Worm (Caenorhabditis elegans) whole organism, early embryonic: Measurements from ENCODE around the gene K07F5.15.
"Not testable (repeated sequence)": the region's sequence is repeated elsewhere in the genome, so short reads cannot be mapped to it uniquely, and the experiment has no call there.

ENCODE experiments used
- F13C5.2 ChIP-seq: sonication (generic microtip); optimal IDR thresholded peaks from 2 replicates; lab custom pipeline; 2017; ENCODE audit warnings: mild to moderate bottlenecking, missing genetic modification characterization, inconsistent platforms, missing compliant biosample characterization
- ama-1 ChIP-seq: fragments of 150-350 bp; optimal IDR thresholded peaks from 2 replicates; lab custom pipeline; 2014
- hmbx-1 ChIP-seq: sonication (generic microtip); optimal IDR thresholded peaks from 2 replicates; lab custom pipeline; 2016; ENCODE audit warnings: mild to moderate bottlenecking, missing genetic modification characterization, missing compliant biosample characterization
- scrt-1 ChIP-seq: fragments of 200-800 bp; sonication (Bioruptor generic); IDR thresholded peaks from 2 replicates; pipeline ENCODE4 v1.3.6; 2022; ENCODE audit warnings: missing genetic modification characterization, missing compliant biosample characterization

ce11 chrIV:9893649-9894048, 28.8 kb downstream of the K07F5.15 start, which contains the start of gene sss-1:
- TF ChIP-seq ama-1 (lab: Kevin White, UChicago); scrt-1 (GFP tag; lab: Robert Waterston, UW); F13C5.2; hmbx-1 (tag; lab: Kevin White, UChicago): not testable (repeated sequence)
